Worm (Caenorhabditis elegans): Measurements from ENCODE around the gene ZC250.4.

DNA sequence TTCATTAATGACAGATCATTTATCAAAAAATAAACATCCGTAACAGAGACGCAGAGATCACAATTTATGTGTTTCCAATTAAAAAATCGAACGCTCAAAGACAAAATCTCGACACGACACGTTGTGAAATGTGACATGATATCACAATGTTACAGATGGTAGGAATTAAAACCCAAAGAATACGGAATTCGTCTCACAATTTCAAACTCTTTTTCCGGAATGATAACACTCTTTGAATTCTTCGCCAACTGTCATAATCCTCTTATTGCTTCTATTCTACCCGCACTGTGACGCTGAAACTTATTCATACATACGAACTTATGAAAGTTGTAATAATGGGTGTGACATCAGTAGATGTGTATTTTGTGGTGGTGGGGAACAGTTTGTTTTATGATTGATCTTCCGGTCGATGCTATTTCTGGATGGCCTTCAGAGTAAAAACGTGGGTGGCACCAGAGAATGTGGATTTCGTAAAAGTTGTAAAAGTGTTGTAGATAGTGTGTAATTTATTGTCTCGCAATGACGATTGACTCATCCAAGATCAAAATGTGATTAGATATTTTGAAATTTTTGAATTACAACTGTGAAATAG lies 3.6 kb upstream of the ZC250.4 start:
- TF ChIP-seq him-1 (tag; optimal IDR thresholded peaks at IDR 0.05) (no peak), W03F9.2 (tag; optimal IDR thresholded peaks at IDR 0.05) (no peak), dao-5 (tag; optimal IDR thresholded peaks at IDR 0.05) (no peak)
